Worm (Caenorhabditis elegans) whole organism, L1 larva: ENCODE data around the gene B0393.4.

Experiments
- C04F5.9 ChIP-seq: sonication (generic microtip); optimal IDR thresholded peaks from 2 replicates; lab custom pipeline; 2016; ENCODE audit warnings: missing genetic modification characterization, missing compliant biosample characterization
- C16A3.4 ChIP-seq: fragments of 150-350 bp; optimal IDR thresholded peaks from 2 replicates; lab custom pipeline; 2014; ENCODE audit warnings: missing biosample characterization, missing genetic modification characterization
- C34B4.2 ChIP-seq: sonication (generic microtip); optimal IDR thresholded peaks from 2 replicates; lab custom pipeline; 2017; ENCODE audit warnings: mild to moderate bottlenecking, missing genetic modification characterization, missing compliant biosample characterization
- F16B12.6 ChIP-seq: fragments of 150-350 bp; optimal IDR thresholded peaks from 2 replicates; lab custom pipeline; 2014; ENCODE audit warnings: missing biosample characterization, missing genetic modification characterization
- aha-1 ChIP-seq: fragments of 150-350 bp; optimal IDR thresholded peaks from 2 replicates; lab custom pipeline; 2014; ENCODE audit warnings: missing biosample characterization, missing genetic modification characterization
- aly-2 ChIP-seq: fragments of 150-350 bp; optimal IDR thresholded peaks from 2 replicates; lab custom pipeline; 2014; ENCODE audit warnings: missing biosample characterization, missing genetic modification characterization
- ama-1 ChIP-seq: fragments of 150-350 bp; optimal IDR thresholded peaks from 2 replicates; lab custom pipeline; 2014
- blmp-1 ChIP-seq: fragments of 150-350 bp; optimal IDR thresholded peaks from 2 replicates; lab custom pipeline; 2014; ENCODE audit warnings: missing biosample characterization, missing genetic modification characterization
- ceh-88 ChIP-seq: fragments of 200-800 bp; sonication (Bioruptor generic); IDR thresholded peaks from 2 replicates; pipeline ENCODE4 v1.3.6; 2022; ENCODE audit warnings: missing genetic modification characterization, missing compliant biosample characterization
- ceh-90 ChIP-seq: sonication (generic microtip); optimal IDR thresholded peaks from 2 replicates; lab custom pipeline; 2016; ENCODE audit warnings: missing genetic modification characterization, missing compliant biosample characterization
- ces-1 ChIP-seq: fragments of 150-350 bp; optimal IDR thresholded peaks from 2 replicates; lab custom pipeline; 2014; ENCODE audit warnings: missing biosample characterization, missing genetic modification reagents, missing genetic modification characterization
- dpl-1 ChIP-seq, 3 experiments: fragments of 150-350 bp in 2 of 3; sonication (generic microtip) in 1 of 3; optimal IDR thresholded peaks; 2 replicates each; lab custom pipeline; 2014 to 2017; ENCODE audit warnings: missing biosample characterization in 3 of 3, missing genetic modification characterization in 3 of 3, missing genetic modification reagents in 3 of 3
- dsc-1 ChIP-seq: sonication (generic microtip); optimal IDR thresholded peaks from 2 replicates; lab custom pipeline; 2016; ENCODE audit warnings: mild to moderate bottlenecking, missing genetic modification characterization, missing compliant biosample characterization
- efl-3 ChIP-seq: fragments of 200-800 bp; sonication (Bioruptor generic); optimal IDR thresholded peaks from 2 replicates; lab custom pipeline; 2018; ENCODE audit warnings: mild to moderate bottlenecking, missing genetic modification characterization, missing compliant biosample characterization
- egl-13 ChIP-seq: sonication (generic microtip); optimal IDR thresholded peaks from 2 replicates; lab custom pipeline; 2016; ENCODE audit warnings: missing genotype, missing genetic modification reagents, missing genetic modification characterization, missing compliant biosample characterization
- elt-2 ChIP-seq: sonication (generic microtip); optimal IDR thresholded peaks from 2 replicates; lab custom pipeline; 2016; ENCODE audit warnings: missing genetic modification characterization, mild to moderate bottlenecking, inconsistent platforms, missing compliant biosample characterization, missing genetic modification reagents
- elt-3 ChIP-seq, 6 experiments: fragments of 150-350 bp in 1 of 6; sonication (generic microtip); optimal IDR thresholded peaks; 2 replicates each; lab custom pipeline; 2017 to 2018; ENCODE audit warnings: missing biosample characterization in 6 of 6, missing genetic modification characterization in 6 of 6, inconsistent platforms in 1 of 6
- fkh-10 ChIP-seq: sonication (generic microtip); optimal IDR thresholded peaks from 2 replicates; lab custom pipeline; 2017; ENCODE audit warnings: missing biosample characterization, missing genetic modification reagents, missing genetic modification characterization
- fkh-4 ChIP-seq: sonication (generic microtip); optimal IDR thresholded peaks from 2 replicates; lab custom pipeline; 2016; ENCODE audit warnings: missing compliant biosample characterization, missing genetic modification characterization, borderline replicate concordance
- fkh-8 ChIP-seq: sonication (generic microtip); optimal IDR thresholded peaks from 2 replicates; lab custom pipeline; 2016; ENCODE audit warnings: mild to moderate bottlenecking, missing genetic modification characterization, missing compliant biosample characterization
- hpl-2 ChIP-seq: fragments of 150-350 bp; optimal IDR thresholded peaks from 2 replicates; lab custom pipeline; 2014; ENCODE audit warnings: missing biosample characterization, missing genetic modification reagents, missing genetic modification characterization
- irx-1 ChIP-seq: sonication (generic microtip); optimal IDR thresholded peaks from 2 replicates; lab custom pipeline; 2016; ENCODE audit warnings: missing genetic modification characterization, missing compliant biosample characterization
- isw-1 ChIP-seq: fragments of 200-800 bp; sonication (Bioruptor generic); IDR thresholded peaks from 2 replicates; pipeline ENCODE4 v1.3.6; 2022; ENCODE audit warnings: missing genetic modification characterization, missing compliant biosample characterization
- lin-14 ChIP-seq: fragments of 200-800 bp; sonication (Bioruptor generic); optimal IDR thresholded peaks from 2 replicates; lab custom pipeline; 2018; ENCODE audit warnings: mild to moderate bottlenecking, missing genetic modification characterization, moderate library complexity, missing compliant biosample characterization
- lin-35 ChIP-seq, 2 experiments: fragments of 150-350 bp; optimal IDR thresholded peaks; 2 replicates each; lab custom pipeline; 2014; ENCODE audit warnings: missing biosample characterization in 2 of 2, missing genetic modification characterization in 2 of 2, missing genetic modification reagents in 2 of 2
- lsy-2 ChIP-seq, 2 experiments: fragments of 150-350 bp; optimal IDR thresholded peaks; 2 replicates each; lab custom pipeline; 2014; ENCODE audit warnings: missing biosample characterization in 2 of 2, missing genetic modification characterization in 2 of 2
- mab-9 ChIP-seq: fragments of 200-800 bp; sonication (Bioruptor generic); IDR thresholded peaks from 2 replicates; pipeline ENCODE4 v1.3.6; 2022; ENCODE audit warnings: missing genetic modification reagents, missing genetic modification characterization, missing compliant biosample characterization
- mdl-1 ChIP-seq, 2 experiments: fragments of 150-350 bp; optimal IDR thresholded peaks; 2 replicates each; lab custom pipeline; 2014 to 2017; ENCODE audit warnings: missing biosample characterization in 2 of 2, missing genetic modification characterization in 2 of 2, inconsistent platforms in 1 of 2
- mep-1 ChIP-seq: fragments of 150-350 bp; optimal IDR thresholded peaks from 2 replicates; lab custom pipeline; 2014; ENCODE audit warnings: missing biosample characterization, missing genetic modification characterization
- nhr-12 ChIP-seq: sonication (generic microtip); optimal IDR thresholded peaks from 2 replicates; lab custom pipeline; 2017; ENCODE audit warnings: missing biosample characterization, missing genetic modification characterization
- nhr-20 ChIP-seq: sonication (generic microtip); optimal IDR thresholded peaks from 2 replicates; lab custom pipeline; 2016; ENCODE audit warnings: mild to moderate bottlenecking, missing genetic modification characterization, missing compliant biosample characterization
- nhr-47 ChIP-seq: sonication (generic microtip); optimal IDR thresholded peaks from 2 replicates; lab custom pipeline; 2016; ENCODE audit warnings: mild to moderate bottlenecking, missing genetic modification characterization, moderate library complexity, missing compliant biosample characterization
- nhr-71 ChIP-seq: sonication (generic microtip); optimal IDR thresholded peaks from 2 replicates; lab custom pipeline; 2016; ENCODE audit warnings: mild to moderate bottlenecking, missing genetic modification characterization, moderate library complexity, missing compliant biosample characterization
- nhr-76 ChIP-seq: sonication (generic microtip); optimal IDR thresholded peaks from 2 replicates; lab custom pipeline; 2017; ENCODE audit warnings: missing biosample characterization, missing genetic modification characterization
- nhr-77 ChIP-seq: fragments of 150-350 bp; optimal IDR thresholded peaks from 2 replicates; lab custom pipeline; 2014; ENCODE audit warnings: missing biosample characterization, missing genetic modification characterization
- nhr-85 ChIP-seq: sonication (generic microtip); peaks from one replicate; lab custom pipeline; 2016; ENCODE audit warnings: missing genetic modification characterization, inconsistent platforms, missing compliant biosample characterization
- nhr-90 ChIP-seq: sonication (generic microtip); optimal IDR thresholded peaks from 2 replicates; lab custom pipeline; 2016; ENCODE audit warnings: mild to moderate bottlenecking, missing genetic modification characterization, missing compliant biosample characterization; ENCODE audit not compliant: poor library complexity
- pag-3 ChIP-seq: sonication (generic microtip); optimal IDR thresholded peaks from 2 replicates; lab custom pipeline; 2017; ENCODE audit warnings: missing genetic modification characterization, mild to moderate bottlenecking, missing compliant biosample characterization, antibody characterized with exemption, borderline replicate concordance; ENCODE audit not compliant: insufficient read depth
- pax-3 ChIP-seq: fragments of 200-800 bp; sonication (Bioruptor generic); optimal IDR thresholded peaks from 2 replicates; lab custom pipeline; 2018; ENCODE audit warnings: mild to moderate bottlenecking, missing genetic modification characterization, moderate library complexity, missing compliant biosample characterization
- snpc-4 ChIP-seq: fragments of 150-350 bp; optimal IDR thresholded peaks from 2 replicates; lab custom pipeline; 2014; ENCODE audit warnings: missing biosample characterization, missing genetic modification characterization
- snu-23 ChIP-seq: sonication (generic microtip); optimal IDR thresholded peaks from 2 replicates; lab custom pipeline; 2016; ENCODE audit warnings: missing genetic modification characterization, missing compliant biosample characterization
- sptf-1 ChIP-seq: fragments of 150-350 bp; optimal IDR thresholded peaks from 2 replicates; lab custom pipeline; 2014; ENCODE audit warnings: missing biosample characterization, missing genetic modification characterization
- sup-37 ChIP-seq: fragments of 200-800 bp; sonication (Bioruptor generic); optimal IDR thresholded peaks from 2 replicates; lab custom pipeline; 2018; ENCODE audit warnings: mild to moderate bottlenecking, missing genetic modification characterization, missing compliant biosample characterization
- tbx-2 ChIP-seq: sonication (generic microtip); optimal IDR thresholded peaks from 2 replicates; lab custom pipeline; 2016; ENCODE audit warnings: missing genetic modification characterization, missing compliant biosample characterization
- unc-130 ChIP-seq: fragments of 150-350 bp; optimal IDR thresholded peaks from 2 replicates; lab custom pipeline; 2017; ENCODE audit warnings: missing biosample characterization, missing genetic modification characterization, inconsistent platforms
- unc-62 ChIP-seq: fragments of 150-350 bp; optimal IDR thresholded peaks from 2 replicates; lab custom pipeline; 2014; ENCODE audit warnings: missing biosample characterization, missing genetic modification reagents, missing genetic modification characterization
- zag-1 ChIP-seq: fragments of 150-350 bp; optimal IDR thresholded peaks from 2 replicates; lab custom pipeline; 2014; ENCODE audit warnings: missing biosample characterization, missing genetic modification characterization
- zip-4 ChIP-seq: fragments of 200-800 bp; sonication (Bioruptor generic); optimal IDR thresholded peaks from 2 replicates; lab custom pipeline; 2018; ENCODE audit warnings: mild to moderate bottlenecking, missing genetic modification characterization, moderate library complexity, missing compliant biosample characterization
- ztf-11 ChIP-seq, 2 experiments: sonication (generic microtip); optimal IDR thresholded peaks; 2 replicates each; lab custom pipeline; 2016 to 2017; ENCODE audit warnings: missing genetic modification characterization in 2 of 2, missing biosample characterization in 1 of 2, missing compliant biosample characterization in 1 of 2

Gene B0393.4

DNA sequence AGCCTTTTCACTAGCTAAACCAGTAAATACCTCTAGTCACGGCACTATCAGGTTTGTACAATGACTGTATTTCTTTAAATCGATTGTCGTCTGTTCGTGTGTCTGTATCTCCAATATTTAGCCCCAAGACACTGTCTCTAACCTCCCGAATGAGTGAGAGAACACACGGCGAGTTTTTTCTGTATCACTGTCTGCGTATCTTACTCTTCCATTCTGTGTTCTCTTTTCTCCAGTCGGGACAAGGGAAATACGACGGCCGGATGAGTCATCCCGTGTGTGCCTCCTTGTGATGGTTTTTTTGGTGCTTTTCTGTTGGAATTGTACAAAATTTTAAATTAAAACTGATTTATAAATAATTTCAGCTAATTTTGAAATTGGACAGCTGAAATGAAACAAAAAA, 32.6 kb upstream of the B0393.4 start (continued):
- TF ChIP-seq snpc-4 (tag; lab: Kevin White, UChicago), result peak; percentile 58
- TF ChIP-seq nhr-90 (tag; lab: Kevin White, UChicago), result peak; percentile 50
- peak; percentile 62 for TF ChIP-seq C16A3.4 (tag; lab: Kevin White, UChicago)
- TF ChIP-seq hpl-2 (GFP tag; lab: Kevin White, UChicago), result no peak
- peak; percentile 67 for TF ChIP-seq nhr-77
- peak; percentile 57 for TF ChIP-seq F16B12.6 (tag; lab: Kevin White, UChicago)
- peak; percentile 71 for TF ChIP-seq nhr-71 (tag; lab: Kevin White, UChicago)
- no peak for TF ChIP-seq pax-3 (tag; lab: Kevin White, UChicago)
- no peak for TF ChIP-seq unc-130 (tag; lab: Kevin White, UChicago)
- peak; percentile 80 for TF ChIP-seq blmp-1 (tag; lab: Kevin White, UChicago)
- no peak for TF ChIP-seq ama-1 (lab: Kevin White, UChicago)
- TF ChIP-seq egl-13 (tag; lab: Kevin White, UChicago), result no peak
- peak; percentile 85 for TF ChIP-seq mep-1 (tag; lab: Kevin White, UChicago)
- TF ChIP-seq elt-2 (tag; lab: Kevin White, UChicago), result no peak
- peak; percentile 54 for TF ChIP-seq nhr-47 (tag; lab: Kevin White, UChicago)
- peak; percentile 93 for TF ChIP-seq lin-14 (GFP tag; lab: Kevin White, UChicago)
- peak; percentile 72 for TF ChIP-seq snu-23 (GFP tag; lab: Kevin White, UChicago)
- no peak for TF ChIP-seq aha-1
- TF ChIP-seq tbx-2 (tag; lab: Kevin White, UChicago), result peak; percentile 56
- TF ChIP-seq fkh-8 (tag; lab: Kevin White, UChicago), result no peak
- TF ChIP-seq irx-1 (tag; lab: Kevin White, UChicago), result no peak
- TF ChIP-seq nhr-12, result no peak
- TF ChIP-seq lsy-2 (tag; optimal IDR thresholded peaks at IDR 0.05; lab: Kevin White, UChicago), result peak; percentile 45 to 80
- TF ChIP-seq ceh-88 (GFP tag; lab: Robert Waterston, UW), result no peak

DNA sequence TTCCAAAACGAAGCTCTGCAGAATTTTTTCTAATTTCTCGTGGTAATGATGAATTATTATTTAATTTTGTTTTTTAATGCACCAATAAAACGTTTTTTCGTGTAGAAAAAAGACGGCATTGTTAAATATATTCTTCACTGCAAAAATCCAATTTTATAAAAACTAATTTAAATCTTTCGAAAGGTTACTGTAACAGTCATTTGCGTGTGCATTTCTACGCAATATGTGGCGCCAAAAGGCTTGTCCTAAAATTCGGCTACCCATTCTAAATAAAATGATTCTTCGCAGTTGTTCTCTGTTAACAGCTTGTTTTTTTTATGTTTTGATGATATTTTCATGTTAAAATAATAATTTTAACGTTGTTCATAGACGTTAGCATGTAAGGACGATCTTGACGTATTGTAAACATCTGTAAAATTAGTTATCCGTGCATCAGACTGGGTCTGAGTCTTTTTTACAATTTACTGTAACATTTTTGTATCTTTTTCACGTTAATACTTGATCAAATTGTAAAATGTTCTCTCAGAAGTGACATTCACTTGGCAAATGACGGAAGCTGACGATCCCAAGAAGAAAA, 29.2 kb upstream of the B0393.4 start, which contains the start of gene mip-1:
TSS of gene mip-1 (plus strand) at position 527 of the 577 bp plus-strand sequence.
- TF ChIP-seq C34B4.2 (tag; lab: Kevin White, UChicago), result no peak
- TF ChIP-seq zag-1 (tag; lab: Kevin White, UChicago), result no peak
- TF ChIP-seq efl-3, result no peak
- no peak for TF ChIP-seq mab-9 (GFP tag; lab: Robert Waterston, UW)
- TF ChIP-seq sptf-1 (tag; lab: Kevin White, UChicago), result no peak
- TF ChIP-seq elt-3 (tag; optimal IDR thresholded peaks at IDR 0.05; lab: Kevin White, UChicago), result no peak
- no peak for TF ChIP-seq ztf-11 (tag; optimal IDR thresholded peaks at IDR 0.05; lab: Kevin White, UChicago)
- TF ChIP-seq nhr-76 (tag; lab: Kevin White, UChicago), result no peak
- no peak for TF ChIP-seq aly-2
- TF ChIP-seq mdl-1 (tag; optimal IDR thresholded peaks at IDR 0.05; lab: Kevin White, UChicago), result no peak
- no peak for TF ChIP-seq sup-37 (GFP tag; lab: Kevin White, UChicago)
- no peak for TF ChIP-seq tbx-2 (tag; lab: Kevin White, UChicago)
- TF ChIP-seq zip-4 (GFP tag; lab: Kevin White, UChicago), result no peak
- no peak for TF ChIP-seq ceh-88 (GFP tag; lab: Robert Waterston, UW)
- no peak for TF ChIP-seq dpl-1 (GFP tag; optimal IDR thresholded peaks at IDR 0.05; lab: Kevin White, UChicago)
- no peak for TF ChIP-seq pag-3 (tag; lab: Kevin White, UChicago)
- TF ChIP-seq nhr-20 (tag; lab: Kevin White, UChicago), result no peak

DNA sequence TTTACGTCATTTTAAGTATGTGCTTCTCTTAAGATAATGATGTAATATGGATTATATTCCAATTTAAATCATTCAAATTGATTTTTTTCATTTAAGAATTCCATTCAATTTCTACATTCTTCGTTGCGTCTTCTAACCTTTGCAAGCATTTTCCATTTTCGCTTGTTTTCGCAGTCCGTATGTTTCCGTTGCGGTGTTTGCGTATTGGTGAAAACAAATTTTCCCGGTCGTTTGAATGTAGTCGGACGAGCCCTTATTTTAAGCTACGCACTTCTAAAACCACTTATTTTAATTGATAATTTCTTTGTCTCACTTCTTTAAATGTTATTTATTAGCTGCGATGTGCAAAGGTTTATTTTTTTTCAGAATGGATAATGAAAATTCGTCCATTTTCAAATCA, 22.3 kb upstream of the B0393.4 start, which contains the start of gene mel-28:
TSS of gene mel-28 (plus strand) at position 367 of the 400 bp plus-strand sequence.
- TF ChIP-seq sup-37 (GFP tag; lab: Kevin White, UChicago), result no peak
- peak; percentile 80 for TF ChIP-seq F16B12.6 (tag; lab: Kevin White, UChicago)
- no peak for TF ChIP-seq dsc-1 (tag; lab: Kevin White, UChicago)
- no peak for TF ChIP-seq isw-1 (GFP tag; lab: Robert Waterston, UW)
- TF ChIP-seq ceh-90 (tag; lab: Kevin White, UChicago), result no peak
- no peak for TF ChIP-seq ces-1
- no peak for TF ChIP-seq ztf-11 (tag; optimal IDR thresholded peaks at IDR 0.05; lab: Kevin White, UChicago)
- peak; percentile 68 to 85 (median 73) for TF ChIP-seq dpl-1 (GFP tag; optimal IDR thresholded peaks at IDR 0.05; lab: Kevin White, UChicago)
- TF ChIP-seq blmp-1 (tag; lab: Kevin White, UChicago), result peak; percentile 74
- TF ChIP-seq fkh-10 (GFP tag; lab: Kevin White, UChicago), result no peak
- TF ChIP-seq fkh-4 (tag; lab: Kevin White, UChicago), result no peak
- TF ChIP-seq C34B4.2 (tag; lab: Kevin White, UChicago), result no peak
- peak; percentile 58 to 81 for TF ChIP-seq lin-35 (GFP tag; optimal IDR thresholded peaks at IDR 0.05; lab: Kevin White, UChicago)
- TF ChIP-seq unc-62, result no peak
- no peak for TF ChIP-seq nhr-85
- TF ChIP-seq unc-130 (tag; lab: Kevin White, UChicago), result no peak
- TF ChIP-seq C04F5.9 (tag; lab: Kevin White, UChicago), result no peak
